Fruit fly (Drosophila melanogaster) whole organism, prepupa: Measurements from ENCODE around the gene CG34247.

Experiments
- CG16779 ChIP-seq: fragments of 200-800 bp; sonication (Bioruptor generic); optimal IDR thresholded peaks from 3 replicates; lab custom pipeline; 2017; ENCODE audit warnings: missing biosample characterization, mild to moderate bottlenecking, missing genetic modification characterization
- CG34406 ChIP-seq: fragments of 200-800 bp; sonication (Bioruptor generic); optimal IDR thresholded peaks from 3 replicates; lab custom pipeline; 2016; ENCODE audit warnings: missing biosample characterization, missing genetic modification characterization
- CG3919 ChIP-seq: fragments of 200-800 bp; sonication (Bioruptor generic); optimal IDR thresholded peaks from 3 replicates; lab custom pipeline; 2016; ENCODE audit warnings: missing biosample characterization, missing genetic modification characterization
- Hr39 ChIP-seq: fragments of 200-800 bp; sonication (Bioruptor generic); optimal IDR thresholded peaks from 2 replicates; lab custom pipeline; 2016; ENCODE audit warnings: missing biosample characterization, missing genetic modification characterization
- Hr4 ChIP-seq: fragments of 200-800 bp; sonication (Bioruptor generic); optimal IDR thresholded peaks from 3 replicates; lab custom pipeline; 2016; ENCODE audit warnings: missing biosample characterization, missing genetic modification characterization
- Met ChIP-seq: fragments of 200-800 bp; sonication (Bioruptor generic); optimal IDR thresholded peaks from 3 replicates; lab custom pipeline; 2016; ENCODE audit warnings: missing biosample characterization, missing genetic modification characterization
- lz ChIP-seq: fragments of 200-800 bp; sonication (Bioruptor generic); optimal IDR thresholded peaks from 3 replicates; lab custom pipeline; 2016; ENCODE audit warnings: missing biosample characterization, missing genetic modification characterization
- net ChIP-seq: fragments of 200-800 bp; sonication (Bioruptor generic); optimal IDR thresholded peaks from 3 replicates; lab custom pipeline; 2016; ENCODE audit warnings: missing biosample characterization, missing genetic modification characterization

DNA sequence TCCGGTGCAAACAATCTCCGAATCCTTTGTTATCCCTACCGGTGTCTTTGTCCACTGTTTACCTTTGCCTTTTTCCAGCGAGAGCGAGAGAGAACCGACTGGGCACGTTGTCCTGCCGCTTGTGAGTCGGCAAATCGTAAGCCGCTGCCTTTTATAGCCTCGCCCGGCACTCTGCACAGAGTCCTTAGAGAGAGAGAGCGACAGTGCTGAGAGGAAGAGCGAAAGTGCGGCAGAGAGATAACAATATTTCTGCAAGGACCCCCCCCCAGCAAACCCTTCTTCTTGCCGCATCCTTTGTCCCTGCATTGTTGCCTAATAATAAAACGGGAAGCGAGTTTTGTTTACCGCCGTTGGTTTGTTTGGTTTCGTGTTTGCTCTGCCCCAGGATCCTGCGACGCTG, 9.2 kb downstream of the CG34247 start, which contains the start of gene CG13055:
- TF ChIP-seq net (GFP tag; lab: Kevin White, UChicago) (no peak), CG34406 (GFP tag; lab: Kevin White, UChicago) (no peak), CG16779 (tag; lab: Kevin White, UChicago) (no peak), CG3919 (GFP tag; lab: Kevin White, UChicago) (no peak), lz (GFP tag; lab: Kevin White, UChicago) (no peak), Hr39 (GFP tag; lab: Kevin White, UChicago) (no peak), Hr4 (GFP tag; lab: Kevin White, UChicago) (no peak), Met (no peak)
